Worm (Caenorhabditis elegans) whole organism, mixed stage, embryonic: ENCODE measurements around the gene figl-1.

Experiments used
- cnd-1 ChIP-seq: fragments of 200-800 bp; sonication (Bioruptor generic); optimal IDR thresholded peaks from 2 replicates; lab custom pipeline; 2018; ENCODE audit warnings: mild to moderate bottlenecking, missing genetic modification characterization, missing compliant biosample characterization
- lin-13 ChIP-seq: fragments of 150-350 bp; optimal IDR thresholded peaks from 2 replicates; lab custom pipeline; 2014; ENCODE audit warnings: missing biosample characterization, missing genetic modification characterization
- mab-5 ChIP-seq: fragments of 150-350 bp; optimal IDR thresholded peaks from 2 replicates; lab custom pipeline; 2014; ENCODE audit warnings: missing biosample characterization, missing genetic modification characterization
- mls-2 ChIP-seq: sonication (generic microtip); optimal IDR thresholded peaks from 2 replicates; lab custom pipeline; 2016; ENCODE audit warnings: mild to moderate bottlenecking, missing genetic modification characterization, moderate library complexity, missing compliant biosample characterization
- nhr-28 ChIP-seq: fragments of 150-350 bp; optimal IDR thresholded peaks from 2 replicates; lab custom pipeline; 2014; ENCODE audit warnings: missing biosample characterization, missing genetic modification characterization
- nhr-76 ChIP-seq: sonication (generic microtip); optimal IDR thresholded peaks from 2 replicates; lab custom pipeline; 2017; ENCODE audit warnings: missing biosample characterization, missing genetic modification characterization
- unc-120 ChIP-seq: sonication (generic microtip); optimal IDR thresholded peaks from 2 replicates; lab custom pipeline; 2017; ENCODE audit warnings: missing genetic modification characterization, missing compliant biosample characterization; ENCODE audit not compliant: poor library complexity, severe bottlenecking
- unc-39 ChIP-seq: fragments of 150-350 bp; optimal IDR thresholded peaks from 2 replicates; lab custom pipeline; 2014; ENCODE audit warnings: missing biosample characterization, missing genetic modification characterization
- unc-62 ChIP-seq: fragments of 150-350 bp; optimal IDR thresholded peaks from 2 replicates; lab custom pipeline; 2014; ENCODE audit warnings: missing biosample characterization, missing genetic modification reagents, missing genetic modification characterization
- ztf-11 ChIP-seq: fragments of 150-350 bp; optimal IDR thresholded peaks from 2 replicates; lab custom pipeline; 2014; ENCODE audit warnings: missing biosample characterization, missing genetic modification characterization

DNA sequence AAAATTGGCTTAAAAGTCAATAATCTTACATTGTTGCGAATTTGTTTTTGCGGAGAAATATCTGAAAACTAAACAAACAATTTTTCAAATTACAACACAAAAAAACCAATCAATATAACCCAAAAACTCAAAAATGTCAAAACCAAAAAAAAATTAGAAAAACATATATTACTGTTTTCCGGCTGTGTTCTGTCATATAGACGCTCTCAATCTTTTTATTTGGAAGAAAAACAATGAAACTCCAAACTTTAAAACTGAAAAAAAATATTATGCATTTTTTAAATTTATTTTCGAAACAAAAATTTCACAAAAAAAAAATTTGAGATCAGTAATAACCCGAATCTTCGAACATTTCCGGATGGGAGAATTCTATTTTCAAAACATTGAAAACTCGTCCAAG, 23.1 kb downstream of the figl-1 start, which contains the start of gene R02D1.2:
- TF ChIP-seq unc-62 (GFP tag; lab: Kevin White, UChicago): no peak
- TF ChIP-seq cnd-1 (tag; lab: Kevin White, UChicago): no peak
- TF ChIP-seq nhr-76: no peak
- TF ChIP-seq nhr-28 (tag; lab: Kevin White, UChicago): no peak
- no peak for TF ChIP-seq unc-39
- TF ChIP-seq ztf-11 (tag; lab: Kevin White, UChicago): no peak
- TF ChIP-seq unc-120 (tag; lab: Kevin White, UChicago): no peak
- TF ChIP-seq mab-5 (tag; lab: Kevin White, UChicago): no peak
- TF ChIP-seq lin-13 (tag; lab: Kevin White, UChicago): no peak
- TF ChIP-seq mls-2 (tag; lab: Kevin White, UChicago): no peak
